Fruit fly (Drosophila melanogaster) whole organism, pupa: ENCODE data around the gene Est-Q.

Experiments used
- CG15710 ChIP-seq: fragments of 200-800 bp; sonication (Bioruptor generic); optimal IDR thresholded peaks from 2 replicates; lab custom pipeline; 2018; ENCODE audit warnings: missing biosample characterization, mild to moderate bottlenecking, missing genetic modification characterization, moderate library complexity
- EcR ChIP-seq: fragments of 200-800 bp; sonication (Bioruptor generic); optimal IDR thresholded peaks from 3 replicates; lab custom pipeline; 2019; ENCODE audit warnings: missing biosample characterization, missing genetic modification characterization, mild to moderate bottlenecking, moderate library complexity, missing genetic modification reagents

DNA sequence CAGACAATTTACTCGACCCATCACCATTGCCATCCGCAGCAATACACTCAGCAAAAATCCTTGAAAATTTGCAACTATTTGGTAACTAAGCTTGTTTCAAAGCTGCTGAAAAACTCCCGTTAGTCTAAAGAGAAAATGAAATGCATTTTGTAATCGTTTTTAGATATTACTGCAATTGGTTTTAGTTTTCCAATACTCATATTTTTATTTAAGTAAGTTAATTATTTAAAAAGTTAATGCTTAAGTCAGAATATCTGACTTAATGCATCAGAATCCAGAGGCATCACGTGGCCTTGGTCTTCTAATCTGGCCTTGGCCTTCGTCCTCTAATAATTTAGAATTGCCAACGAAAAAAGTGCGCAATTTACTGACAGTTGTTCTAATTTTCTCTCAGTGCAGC is 38.4 kb upstream of the Est-Q start:
- TF ChIP-seq CG15710 (tag; lab: Kevin White, UChicago) (no peak), EcR (GFP tag; lab: Kevin White, UChicago) (no peak)
